Fruit fly (Drosophila melanogaster) whole organism, embryonic: ENCODE results near the gene CG44004.
A peak's percentile ranks its signal among the peaks of the same experiment; 100 is the strongest.

ENCODE experiments used
- Adf1 ChIP-seq: fragments of 200-800 bp; sonication (Bioruptor generic); IDR thresholded peaks from 2 replicates; pipeline ENCODE4 v1.3.6; 2022; ENCODE audit warnings: missing biosample characterization, missing genetic modification characterization
- Aef1 ChIP-seq: fragments of 200-800 bp; sonication (Bioruptor generic); IDR thresholded peaks from 3 replicates; pipeline ENCODE4 v1.3.6; 2022; ENCODE audit warnings: missing biosample characterization, missing genetic modification characterization
- Atf6 ChIP-seq: fragments of 200-800 bp; sonication (Bioruptor generic); IDR thresholded peaks from 2 replicates; pipeline ENCODE4 v1.3.6; 2022; ENCODE audit warnings: missing biosample characterization, missing genetic modification characterization
- CG1024 ChIP-seq: fragments of 200-800 bp; sonication (Bioruptor generic); IDR thresholded peaks from 2 replicates; pipeline ENCODE4 v1.3.6; 2022; ENCODE audit warnings: missing biosample characterization, missing genetic modification characterization
- CG10366 ChIP-seq: fragments of 200-800 bp; sonication (Bioruptor generic); IDR thresholded peaks from 2 replicates; pipeline ENCODE4 v1.3.6; 2022; ENCODE audit warnings: missing biosample characterization, missing genetic modification characterization
- CG12659 ChIP-seq: fragments of 200-800 bp; sonication (Bioruptor generic); optimal IDR thresholded peaks from 3 replicates; lab custom pipeline; 2017; ENCODE audit warnings: mild to moderate bottlenecking, missing biosample characterization, missing genetic modification reagents, missing genetic modification characterization
- CG13424 ChIP-seq: fragments of 200-800 bp; sonication (Bioruptor generic); optimal IDR thresholded peaks from 2 replicates; lab custom pipeline; 2019; ENCODE audit warnings: missing biosample characterization, mild to moderate bottlenecking, missing genetic modification characterization, moderate library complexity
- CG14014 ChIP-seq: fragments of 200-800 bp; sonication (Bioruptor generic); IDR thresholded peaks from 2 replicates; pipeline ENCODE4 v1.3.6; 2022; ENCODE audit warnings: missing biosample characterization, missing genetic modification characterization
- CG14667 ChIP-seq: fragments of 200-800 bp; sonication (Bioruptor generic); IDR thresholded peaks from 2 replicates; pipeline ENCODE4 v1.3.6; 2022; ENCODE audit warnings: missing biosample characterization, missing genetic modification characterization
- CG17186 ChIP-seq: fragments of 200-800 bp; sonication (Bioruptor generic); optimal IDR thresholded peaks from 3 replicates; lab custom pipeline; 2017; ENCODE audit warnings: missing biosample characterization, missing genetic modification reagents, missing genetic modification characterization
- CG1792 ChIP-seq: fragments of 200-800 bp; sonication (Bioruptor generic); optimal IDR thresholded peaks from 2 replicates; lab custom pipeline; 2016; ENCODE audit warnings: missing biosample characterization, missing genetic modification characterization
- CG18262 ChIP-seq: fragments of 200-800 bp; optimal IDR thresholded peaks from 3 replicates; lab custom pipeline; 2019; ENCODE audit warnings: missing biosample characterization, mild to moderate bottlenecking, missing genetic modification characterization, moderate library complexity
- CG2202 ChIP-seq: fragments of 200-800 bp; sonication (Bioruptor generic); optimal IDR thresholded peaks from 2 replicates; lab custom pipeline; 2018; ENCODE audit warnings: missing biosample characterization, mild to moderate bottlenecking, missing genetic modification characterization
- CG3407 ChIP-seq: fragments of 200-800 bp; sonication (Bioruptor generic); optimal IDR thresholded peaks from 2 replicates; lab custom pipeline; 2018; ENCODE audit warnings: missing biosample characterization, mild to moderate bottlenecking, missing genetic modification characterization
- CG5953 ChIP-seq: fragments of 200-800 bp; sonication (Bioruptor generic); IDR thresholded peaks from 2 replicates; pipeline ENCODE4 v1.3.6; 2022; ENCODE audit warnings: missing biosample characterization, missing genetic modification characterization
- CG6689 ChIP-seq: fragments of 200-800 bp; sonication (Bioruptor generic); IDR thresholded peaks from 2 replicates; pipeline ENCODE4 v1.3.6; 2022; ENCODE audit warnings: missing biosample characterization, missing genetic modification characterization
- CG6854 ChIP-seq: fragments of 200-800 bp; sonication (Bioruptor generic); optimal IDR thresholded peaks from 3 replicates; lab custom pipeline; 2017; ENCODE audit warnings: missing biosample characterization, mild to moderate bottlenecking, missing genetic modification characterization
- CG7963 ChIP-seq: fragments of 200-800 bp; sonication (Bioruptor generic); IDR thresholded peaks from 3 replicates; pipeline ENCODE4 v1.3.6; 2022; ENCODE audit warnings: missing biosample characterization, missing genetic modification characterization; ENCODE audit not compliant: partially characterized antibody
- CG8924 ChIP-seq: fragments of 200-800 bp; optimal IDR thresholded peaks from 3 replicates; lab custom pipeline; 2019; ENCODE audit warnings: missing biosample characterization, mild to moderate bottlenecking, missing genetic modification characterization, moderate library complexity
- CG9797 ChIP-seq: fragments of 200-800 bp; sonication (Bioruptor generic); optimal IDR thresholded peaks from 3 replicates; lab custom pipeline; 2018; ENCODE audit warnings: missing biosample characterization, mild to moderate bottlenecking, missing genetic modification characterization
- CHES-1-like ChIP-seq: fragments of 200-800 bp; sonication (Bioruptor generic); optimal IDR thresholded peaks from 2 replicates; lab custom pipeline; 2016; ENCODE audit warnings: missing biosample characterization, missing genetic modification characterization
- Eip74EF ChIP-seq, 2 experiments: fragments of 200-800 bp in 1 of 2; fragments of >200 bp in 1 of 2; sonication (Bioruptor generic) in 1 of 2; optimal IDR thresholded peaks; 2 replicates each; lab custom pipeline; 2017 to 2019; ENCODE audit warnings: missing biosample characterization in 2 of 2, missing genetic modification characterization in 2 of 2, mild to moderate bottlenecking in 1 of 2, moderate library complexity in 1 of 2
- Ets65A ChIP-seq: fragments of 200-800 bp; sonication (Bioruptor generic); peaks from one replicate; lab custom pipeline; 2016; ENCODE audit warnings: missing biosample characterization, missing genetic modification characterization
- H2.0 ChIP-seq: fragments of 200-800 bp; sonication (Bioruptor generic); IDR thresholded peaks from 2 replicates; pipeline ENCODE4 v1.3.6; 2022; ENCODE audit warnings: missing biosample characterization, missing genetic modification characterization
- HmgD ChIP-seq: fragments of 200-800 bp; sonication (Bioruptor generic); optimal IDR thresholded peaks from 3 replicates; lab custom pipeline; 2016; ENCODE audit warnings: missing biosample characterization, missing genetic modification characterization
- Hr3 ChIP-seq: fragments of 200-800 bp; sonication (Bioruptor generic); optimal IDR thresholded peaks from 3 replicates; lab custom pipeline; 2016; ENCODE audit warnings: missing biosample characterization, missing genetic modification characterization
- MBD-R2 ChIP-seq: fragments of 200-800 bp; sonication (Bioruptor generic); IDR thresholded peaks from 2 replicates; pipeline ENCODE4 v1.3.6; 2022; ENCODE audit warnings: missing biosample characterization, missing genetic modification characterization
- Poxn ChIP-seq: fragments of 200-800 bp; sonication (Bioruptor generic); IDR thresholded peaks from 2 replicates; pipeline ENCODE4 v1.3.6; 2022; ENCODE audit warnings: missing biosample characterization, missing genetic modification characterization
- Six4 ChIP-seq: fragments of 200-800 bp; sonication (Bioruptor generic); optimal IDR thresholded peaks from 2 replicates; lab custom pipeline; 2016; ENCODE audit warnings: missing biosample characterization, missing genetic modification characterization
- Sry-β ChIP-seq: fragments of 200-800 bp; sonication (Bioruptor generic); optimal IDR thresholded peaks from 2 replicates; lab custom pipeline; 2018; ENCODE audit warnings: missing biosample characterization, mild to moderate bottlenecking, missing genetic modification characterization, moderate library complexity
- Usf ChIP-seq: fragments of 200-800 bp; sonication (Bioruptor generic); optimal IDR thresholded peaks from 2 replicates; lab custom pipeline; 2017; ENCODE audit warnings: missing genotype, missing biosample characterization, missing genetic modification characterization
- bbx ChIP-seq: fragments of 200-800 bp; sonication (Bioruptor generic); IDR thresholded peaks from 2 replicates; pipeline ENCODE4 v1.3.6; 2022; ENCODE audit warnings: missing biosample characterization, missing genetic modification characterization; ENCODE audit not compliant: partially characterized antibody
- caup ChIP-seq: fragments of 200-800 bp; sonication (Bioruptor generic); optimal IDR thresholded peaks from 3 replicates; lab custom pipeline; 2017; ENCODE audit warnings: missing biosample characterization, mild to moderate bottlenecking, missing genetic modification characterization, moderate library complexity; ENCODE audit not compliant: severe bottlenecking
- chn ChIP-seq: fragments of 200-800 bp; sonication (Bioruptor generic); optimal IDR thresholded peaks from 2 replicates; lab custom pipeline; 2016; ENCODE audit warnings: missing biosample characterization, missing genetic modification characterization
- crol ChIP-seq: fragments of 200-800 bp; sonication (Bioruptor generic); IDR thresholded peaks from 2 replicates; pipeline ENCODE4 v1.3.6; 2022; ENCODE audit warnings: missing biosample characterization, missing genetic modification characterization
- da ChIP-seq: fragments of 200-800 bp; sonication (Bioruptor generic); optimal IDR thresholded peaks from 2 replicates; lab custom pipeline; 2016; ENCODE audit warnings: missing biosample characterization, missing genetic modification characterization
- ewg ChIP-seq: fragments of 200-800 bp; sonication (Bioruptor generic); optimal IDR thresholded peaks from 3 replicates; lab custom pipeline; 2017; ENCODE audit warnings: mild to moderate bottlenecking, missing biosample characterization, missing genetic modification reagents, missing genetic modification characterization
- fd102C ChIP-seq: fragments of 200-800 bp; sonication (Bioruptor generic); optimal IDR thresholded peaks from 2 replicates; lab custom pipeline; 2018; ENCODE audit warnings: missing biosample characterization, mild to moderate bottlenecking, missing genetic modification characterization, moderate library complexity
- fd3F ChIP-seq: fragments of 200-800 bp; sonication (Bioruptor generic); optimal IDR thresholded peaks from 2 replicates; lab custom pipeline; 2018; ENCODE audit warnings: missing biosample characterization, mild to moderate bottlenecking, missing genetic modification characterization, moderate library complexity
- gcm2 ChIP-seq: fragments of 200-800 bp; sonication (Bioruptor generic); optimal IDR thresholded peaks from 2 replicates; lab custom pipeline; 2016; ENCODE audit warnings: missing biosample characterization, missing genetic modification characterization
- lilli ChIP-seq: fragments of 200-800 bp; sonication (Bioruptor generic); optimal IDR thresholded peaks from 3 replicates; lab custom pipeline; 2016; ENCODE audit warnings: missing biosample characterization, missing genetic modification characterization
- nom ChIP-seq: fragments of 200-800 bp; sonication (Bioruptor generic); optimal IDR thresholded peaks from 2 replicates; lab custom pipeline; 2017; ENCODE audit warnings: missing biosample characterization, missing genetic modification characterization, mild to moderate bottlenecking, moderate library complexity, missing genetic modification reagents
- onecut ChIP-seq: fragments of 200-800 bp; sonication (Bioruptor generic); IDR thresholded peaks from 2 replicates; pipeline ENCODE4 v1.3.6; 2022; ENCODE audit warnings: missing biosample characterization, missing genetic modification characterization
- p53 ChIP-seq: fragments of 200-800 bp; sonication (Bioruptor generic); optimal IDR thresholded peaks from 2 replicates; lab custom pipeline; 2016; ENCODE audit warnings: missing biosample characterization, missing genetic modification characterization
- seq ChIP-seq: fragments of 200-800 bp; sonication (Bioruptor generic); IDR thresholded peaks from 2 replicates; pipeline ENCODE4 v1.3.6; 2022; ENCODE audit warnings: missing biosample characterization, missing genetic modification characterization
- sisA ChIP-seq: fragments of 200-800 bp; sonication (Bioruptor generic); IDR thresholded peaks from 2 replicates; pipeline ENCODE4 v1.3.6; 2022; ENCODE audit warnings: missing biosample characterization, missing genetic modification characterization
- so ChIP-seq: fragments of 200-800 bp; sonication (Bioruptor generic); IDR thresholded peaks from 3 replicates; pipeline ENCODE4 v1.3.6; 2022; ENCODE audit warnings: missing biosample characterization, missing genetic modification characterization
- sqz ChIP-seq: fragments of 200-800 bp; sonication (Bioruptor generic); optimal IDR thresholded peaks from 3 replicates; lab custom pipeline; 2018; ENCODE audit warnings: missing biosample characterization, mild to moderate bottlenecking, missing genetic modification characterization
- stc ChIP-seq: fragments of 200-800 bp; sonication (Bioruptor generic); IDR thresholded peaks from 2 replicates; pipeline ENCODE4 v1.3.6; 2022; ENCODE audit warnings: missing biosample characterization, missing genetic modification characterization
- ttk ChIP-seq: fragments of 200-800 bp; sonication (Bioruptor generic); IDR thresholded peaks from 2 replicates; pipeline ENCODE4 v2.1.2; 2022; ENCODE audit warnings: missing biosample characterization, missing genetic modification characterization
- wor ChIP-seq: fragments of 200-800 bp; sonication (Bioruptor generic); IDR thresholded peaks from 2 replicates; pipeline ENCODE4 v1.3.6; 2022; ENCODE audit warnings: missing biosample characterization, missing genetic modification characterization
- zfh2 ChIP-seq: fragments of 200-800 bp; sonication (Bioruptor generic); optimal IDR thresholded peaks from 2 replicates; lab custom pipeline; 2016; ENCODE audit warnings: missing biosample characterization, missing genetic modification characterization

Gene CG44004

DNA sequence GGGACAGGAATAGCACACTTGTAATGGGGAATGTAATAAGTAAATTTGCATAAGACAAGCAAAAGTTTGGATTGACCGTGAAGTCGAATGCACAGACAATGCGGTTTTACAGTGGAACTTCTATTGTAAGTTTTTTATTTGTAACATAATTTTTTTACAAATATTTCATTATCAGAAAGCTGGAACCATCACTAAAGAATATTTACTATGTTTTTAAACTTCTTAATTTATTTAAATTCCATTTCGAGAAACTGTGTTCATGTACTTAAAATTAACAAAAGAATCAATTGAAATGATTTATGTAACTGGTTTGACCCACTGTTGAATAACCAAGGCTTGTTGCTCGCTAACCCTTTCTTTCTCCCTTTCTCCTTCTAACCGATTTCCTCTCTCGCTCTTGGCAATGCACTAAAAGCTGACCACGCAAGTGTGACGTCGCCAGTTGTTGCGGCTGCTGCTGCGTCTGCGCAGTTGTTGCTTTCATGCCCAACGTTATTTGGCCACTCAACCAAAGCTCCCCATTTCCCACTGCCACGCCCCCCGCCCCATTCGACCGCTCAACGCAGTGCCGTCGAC is 27.8 kb upstream of the CG44004 start (continued):
- TF ChIP-seq CG17186 (GFP tag; lab: Kevin White, UChicago) (no peak), CG10366 (GFP tag; lab: Robert Waterston, UW) (no peak), seq (no peak), sisA (GFP tag; lab: Robert Waterston, UW) (0 out of 2 replicates have a peak, but pooled peaks have one; percentile 15), sqz (GFP tag; lab: Kevin White, UChicago) (no peak), da (GFP tag; lab: Kevin White, UChicago) (no peak), CG2202 (tag; lab: Kevin White, UChicago) (no peak), CG6689 (GFP tag; lab: Robert Waterston, UW) (peak; percentile 30; the same call in 1 of the 2 replicates), MBD-R2 (no peak), lilli (GFP tag; lab: Kevin White, UChicago) (no peak), CG8924 (no peak), Hr3 (GFP tag; lab: Kevin White, UChicago) (no peak), fd102C (GFP tag; lab: Kevin White, UChicago) (no peak), CG6854 (no peak), wor (no peak), fd3F (GFP tag; lab: Kevin White, UChicago) (no peak), Poxn (no peak), so (GFP tag; lab: Robert Waterston, UW) (no peak), bbx (GFP tag; lab: Robert Waterston, UW) (no peak), Usf (GFP tag; lab: Kevin White, UChicago) (no peak), CG14014 (GFP tag; lab: Robert Waterston, UW) (no peak), Eip74EF (GFP tag; optimal IDR thresholded peaks at IDR 0.05; lab: Kevin White, UChicago) (no peak), CG12659 (GFP tag; lab: Kevin White, UChicago) (no peak), CG7963 (GFP tag; lab: Robert Waterston, UW) (no peak), crol (GFP tag; lab: Robert Waterston, UW) (no peak), CHES-1-like (no peak), CG1792 (GFP tag; lab: Kevin White, UChicago) (no peak), CG9797 (no peak), Six4 (GFP tag; lab: Kevin White, UChicago) (no peak), Ets65A (GFP tag; lab: Kevin White, UChicago) (no peak), CG3407 (GFP tag; lab: Kevin White, UChicago) (no peak), CG13424 (tag; lab: Kevin White, UChicago) (no peak), Adf1 (GFP tag; lab: Robert Waterston, UW) (no peak), ttk (0 out of 2 replicates have a peak, but pooled peaks have one; percentile 4), H2.0 (GFP tag; lab: Robert Waterston, UW) (no peak), Sry-β (no peak), Aef1 (GFP tag; lab: Robert Waterston, UW) (no peak), onecut (GFP tag; lab: Robert Waterston, UW) (no peak), HmgD (no peak), caup (GFP tag; lab: Kevin White, UChicago) (no peak), CG14667 (GFP tag; lab: Robert Waterston, UW) (no peak), nom (GFP tag; lab: Kevin White, UChicago) (no peak), CG18262 (no peak), zfh2 (GFP tag; lab: Kevin White, UChicago) (no peak), gcm2 (GFP tag; lab: Kevin White, UChicago) (no peak), p53 (no peak), CG5953 (GFP tag; lab: Robert Waterston, UW) (no peak), chn (no peak), ewg (peak; percentile 15), CG1024 (GFP tag; lab: Robert Waterston, UW) (no peak), Atf6 (GFP tag; lab: Robert Waterston, UW) (no peak), stc (GFP tag; lab: Robert Waterston, UW) (0 out of 2 replicates have a peak, but pooled peaks have one; percentile 26)
